Worm (Caenorhabditis elegans) whole organism, L3 larva: Measurements from ENCODE around the gene bbs-5.
A peak's percentile ranks its signal among the peaks of the same experiment; 100 is the strongest.

Source experiments
- R02D3.7 ChIP-seq: fragments of 150-350 bp; optimal IDR thresholded peaks from 2 replicates; lab custom pipeline; 2014; ENCODE audit warnings: missing biosample characterization, missing genetic modification characterization
- aly-2 ChIP-seq: fragments of 150-350 bp; optimal IDR thresholded peaks from 2 replicates; lab custom pipeline; 2014; ENCODE audit warnings: missing biosample characterization, missing genetic modification characterization
- ama-1 ChIP-seq: fragments of 150-350 bp; optimal IDR thresholded peaks from 2 replicates; lab custom pipeline; 2018
- ceh-82 ChIP-seq: fragments of 150-350 bp; optimal IDR thresholded peaks from 2 replicates; lab custom pipeline; 2014; ENCODE audit warnings: missing biosample characterization, missing genetic modification characterization
- ceh-9 ChIP-seq: sonication (generic microtip); optimal IDR thresholded peaks from 2 replicates; lab custom pipeline; 2018; ENCODE audit warnings: missing biosample characterization, missing genetic modification characterization
- daf-12 ChIP-seq: fragments of 150-350 bp; optimal IDR thresholded peaks from 2 replicates; lab custom pipeline; 2014; ENCODE audit warnings: missing biosample characterization, missing genetic modification reagents, missing genetic modification characterization
- elt-1 ChIP-seq: fragments of 150-350 bp; optimal IDR thresholded peaks from 2 replicates; lab custom pipeline; 2014; ENCODE audit warnings: missing biosample characterization, missing genetic modification characterization
- elt-3 ChIP-seq, 3 experiments: fragments of 150-350 bp in 1 of 3; sonication (generic microtip) in 2 of 3; optimal IDR thresholded peaks; 2 replicates in 2 of 3; 4 replicates in 1 of 3; lab custom pipeline; 2014 to 2017; ENCODE audit warnings: missing biosample characterization in 3 of 3, missing genetic modification characterization in 3 of 3
- eor-1 ChIP-seq, 2 experiments: fragments of 150-350 bp; optimal IDR thresholded peaks; 2 replicates each; lab custom pipeline; 2014 to 2018; ENCODE audit warnings: missing biosample characterization in 2 of 2, missing genetic modification characterization in 2 of 2
- fkh-10 ChIP-seq: sonication (generic microtip); optimal IDR thresholded peaks from 2 replicates; lab custom pipeline; 2017; ENCODE audit warnings: missing biosample characterization, missing genetic modification reagents, missing genetic modification characterization
- fkh-2 ChIP-seq: fragments of 150-350 bp; optimal IDR thresholded peaks from 2 replicates; lab custom pipeline; 2014; ENCODE audit warnings: missing biosample characterization, missing genetic modification reagents, missing genetic modification characterization
- hmg-11 ChIP-seq: sonication (generic microtip); optimal IDR thresholded peaks from 2 replicates; lab custom pipeline; 2016; ENCODE audit warnings: missing genetic modification characterization, missing compliant biosample characterization
- jun-1 ChIP-seq: fragments of 150-350 bp; optimal IDR thresholded peaks from 2 replicates; lab custom pipeline; 2014; ENCODE audit warnings: missing biosample characterization, missing genetic modification reagents, missing genetic modification characterization
- lin-39 ChIP-seq: fragments of 150-350 bp; optimal IDR thresholded peaks from 2 replicates; lab custom pipeline; 2018; ENCODE audit warnings: missing biosample characterization, missing genetic modification reagents, missing genetic modification characterization
- lsy-12 ChIP-seq: sonication (generic microtip); optimal IDR thresholded peaks from 2 replicates; lab custom pipeline; 2016; ENCODE audit warnings: mild to moderate bottlenecking, missing genetic modification characterization, missing compliant biosample characterization
- mml-1 ChIP-seq: fragments of 150-350 bp; sonication (generic microtip); optimal IDR thresholded peaks from 3 replicates; lab custom pipeline; 2014; ENCODE audit warnings: missing biosample characterization, missing genetic modification characterization
- nfya-1 ChIP-seq: sonication (generic microtip); optimal IDR thresholded peaks from 2 replicates; lab custom pipeline; 2017; ENCODE audit warnings: missing genetic modification characterization, mild to moderate bottlenecking, missing compliant biosample characterization, antibody characterized with exemption, moderate library complexity; ENCODE audit not compliant: insufficient read depth
- nhr-11 ChIP-seq: fragments of 150-350 bp; optimal IDR thresholded peaks from 2 replicates; lab custom pipeline; 2014; ENCODE audit warnings: missing biosample characterization, missing genetic modification characterization
- nhr-23 ChIP-seq: fragments of 150-350 bp; optimal IDR thresholded peaks from 2 replicates; lab custom pipeline; 2014; ENCODE audit warnings: missing biosample characterization, missing genetic modification reagents, missing genetic modification characterization
- nhr-237 ChIP-seq: fragments of 150-350 bp; optimal IDR thresholded peaks from 2 replicates; lab custom pipeline; 2014; ENCODE audit warnings: missing biosample characterization, missing genetic modification characterization
- nhr-25 ChIP-seq: sonication (generic microtip); optimal IDR thresholded peaks from 2 replicates; lab custom pipeline; 2017; ENCODE audit warnings: missing biosample characterization, missing genetic modification characterization
- nhr-43 ChIP-seq: sonication (generic microtip); optimal IDR thresholded peaks from 2 replicates; lab custom pipeline; 2016; ENCODE audit warnings: mild to moderate bottlenecking, missing genetic modification characterization, missing compliant biosample characterization; ENCODE audit not compliant: poor library complexity, severe bottlenecking
- nhr-67 ChIP-seq: fragments of 150-350 bp; optimal IDR thresholded peaks from 2 replicates; lab custom pipeline; 2014; ENCODE audit warnings: missing biosample characterization, missing genetic modification characterization
- nhr-76 ChIP-seq: fragments of 150-350 bp; sonication (generic microtip); optimal IDR thresholded peaks from 5 replicates; lab custom pipeline; 2014; ENCODE audit warnings: missing biosample characterization, missing genetic modification characterization
- nhr-77 ChIP-seq: fragments of 150-350 bp; optimal IDR thresholded peaks from 2 replicates; lab custom pipeline; 2014; ENCODE audit warnings: missing biosample characterization, missing genetic modification characterization
- pha-4 ChIP-seq: fragments of 150-350 bp; optimal IDR thresholded peaks from 2 replicates; lab custom pipeline; 2014; ENCODE audit warnings: missing biosample characterization, missing genetic modification reagents, missing genetic modification characterization
- pqm-1 ChIP-seq: fragments of 150-350 bp; optimal IDR thresholded peaks from 2 replicates; lab custom pipeline; 2017; ENCODE audit warnings: missing biosample characterization, missing genetic modification characterization, inconsistent platforms
- sea-2 ChIP-seq: fragments of 150-350 bp; sonication (generic microtip); optimal IDR thresholded peaks from 4 replicates; lab custom pipeline; 2014; ENCODE audit warnings: missing biosample characterization, missing genetic modification reagents, missing genetic modification characterization
- snpc-4 ChIP-seq: fragments of 150-350 bp; optimal IDR thresholded peaks from 2 replicates; lab custom pipeline; 2014; ENCODE audit warnings: missing biosample characterization, missing genetic modification characterization
- unc-39 ChIP-seq: sonication (generic microtip); optimal IDR thresholded peaks from 4 replicates; lab custom pipeline; 2017; ENCODE audit warnings: missing biosample characterization, missing genetic modification characterization
- unc-62 ChIP-seq: fragments of 150-350 bp; sonication (generic microtip); optimal IDR thresholded peaks from 4 replicates; lab custom pipeline; 2014; ENCODE audit warnings: missing biosample characterization, missing genetic modification reagents, missing genetic modification characterization
- zag-1 ChIP-seq: fragments of 150-350 bp; optimal IDR thresholded peaks from 2 replicates; lab custom pipeline; 2014; ENCODE audit warnings: missing biosample characterization, missing genetic modification characterization
- ztf-11 ChIP-seq: fragments of 150-350 bp; optimal IDR thresholded peaks from 2 replicates; lab custom pipeline; 2014; ENCODE audit warnings: missing biosample characterization, missing genetic modification characterization

bbs-5 gene

DNA sequence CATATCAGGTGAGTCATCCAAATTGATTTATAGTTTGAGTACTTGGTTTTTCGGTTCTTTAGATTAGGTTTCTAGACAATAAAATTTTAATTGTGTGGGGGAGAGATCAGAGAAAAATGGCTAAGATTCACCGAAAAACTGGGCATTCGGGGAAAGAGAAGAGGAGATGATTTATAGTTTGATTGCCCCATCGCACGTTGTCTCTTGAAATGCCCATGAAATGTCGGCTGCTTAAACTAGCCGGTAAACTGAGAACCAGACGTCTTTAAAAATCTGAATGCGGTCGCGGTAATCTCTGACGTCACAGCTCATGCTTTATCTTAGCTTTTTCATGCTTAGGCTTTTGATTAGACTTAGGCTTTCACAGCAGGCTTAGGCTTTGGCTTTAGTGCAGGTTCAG is 35.3 kb upstream of the bbs-5 start:
- no peak for TF ChIP-seq ceh-9 (tag; lab: Kevin White, UChicago)
- no peak for TF ChIP-seq nhr-77 (tag; lab: Kevin White, UChicago)

DNA sequence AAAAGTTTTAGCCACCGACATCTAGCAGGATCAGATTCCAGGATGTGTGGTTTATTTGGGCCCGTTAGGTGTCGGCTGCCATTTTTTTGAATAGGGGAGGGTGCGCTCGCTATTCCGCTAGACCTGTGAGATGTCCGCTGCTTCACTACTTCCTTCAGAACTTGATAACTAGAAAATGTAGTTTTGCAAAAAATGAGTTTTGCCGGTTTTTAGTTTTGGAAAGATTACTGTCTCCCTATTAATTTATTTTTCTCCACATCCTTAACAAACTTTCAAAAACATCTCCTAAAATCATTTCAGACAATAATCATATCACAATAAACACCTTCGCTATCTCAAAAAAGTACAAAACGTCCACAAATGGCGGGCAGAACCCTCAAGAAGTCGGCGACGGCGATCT is 33.3 kb upstream of the bbs-5 start, which contains the start of gene vglu-2:
Gene vglu-2 (plus strand): TSS at position 301 of the 400 bp plus-strand sequence.
- TF ChIP-seq eor-1 (tag; optimal IDR thresholded peaks at IDR 0.05; lab: Kevin White, UChicago) (no peak), nhr-25 (tag; lab: Kevin White, UChicago) (no peak), lsy-12 (tag; lab: Kevin White, UChicago) (no peak), ceh-82 (no peak), nhr-77 (tag; lab: Kevin White, UChicago) (no peak), ama-1 (lab: Kevin White, UChicago) (no peak), nfya-1 (tag; lab: Kevin White, UChicago) (no peak), ztf-11 (tag; lab: Kevin White, UChicago) (no peak), fkh-2 (tag; lab: Kevin White, UChicago) (no peak), snpc-4 (no peak), R02D3.7 (tag; lab: Kevin White, UChicago) (no peak), nhr-237 (no peak), elt-3 (tag; optimal IDR thresholded peaks at IDR 0.05; lab: Kevin White, UChicago) (no peak), unc-62 (GFP tag; lab: Kevin White, UChicago) (no peak), sea-2 (GFP tag; lab: Kevin White, UChicago) (no peak), pha-4 (no peak), zag-1 (no peak), jun-1 (no peak), lin-39 (tag; lab: Kevin White, UChicago) (no peak), hmg-11 (tag; lab: Kevin White, UChicago) (no peak)
- TF ChIP-seq, all 47 proteins: peak for 0

DNA sequence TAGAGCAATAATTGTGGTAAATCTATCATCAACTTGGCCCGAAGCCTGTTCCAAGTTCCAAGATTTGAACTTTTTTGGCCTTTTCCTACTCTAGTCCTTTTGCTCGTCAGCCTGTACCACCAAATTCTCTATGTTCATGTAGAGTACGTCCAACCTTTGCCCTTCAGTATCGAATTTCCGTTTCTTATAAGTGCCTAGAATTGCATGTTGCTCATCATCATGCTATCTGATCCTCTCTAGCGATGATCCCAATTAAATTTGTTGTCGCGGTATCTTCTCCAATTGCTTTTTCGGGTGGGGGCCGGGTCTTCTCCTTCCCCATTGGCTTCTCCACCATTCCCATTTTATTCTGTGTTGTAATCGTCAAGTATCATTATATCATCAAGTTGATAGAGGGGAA is 32.4 kb upstream of the bbs-5 start:
- TF ChIP-seq nfya-1 (tag; lab: Kevin White, UChicago), result no peak
- TF ChIP-seq nhr-76 (tag; lab: Kevin White, UChicago), result no peak
- no peak for TF ChIP-seq fkh-10

DNA sequence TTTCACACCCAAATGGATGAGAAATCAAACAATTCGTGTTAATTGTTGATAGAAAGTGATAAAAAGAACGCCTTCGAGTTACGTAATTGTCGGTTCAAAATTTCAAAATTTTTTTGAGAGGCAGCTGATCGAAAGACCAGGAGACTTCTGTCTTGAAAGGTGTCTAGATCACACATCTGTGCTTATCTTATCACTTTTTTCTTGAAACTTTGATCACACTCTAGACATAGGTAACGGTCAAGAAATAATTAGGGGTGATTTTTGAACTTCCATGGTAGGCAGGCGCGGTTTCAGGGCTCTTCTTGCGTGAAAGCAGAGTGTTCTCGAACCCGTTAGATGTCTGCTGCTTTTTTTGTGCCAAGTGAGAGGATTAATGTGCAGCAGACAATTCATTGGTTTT is 31.8 kb upstream of the bbs-5 start:
- TF ChIP-seq elt-3 (tag; optimal IDR thresholded peaks at IDR 0.05; lab: Kevin White, UChicago), result peak in 1 of 3 experiments; percentile 56
- TF ChIP-seq nhr-237, result no peak

DNA sequence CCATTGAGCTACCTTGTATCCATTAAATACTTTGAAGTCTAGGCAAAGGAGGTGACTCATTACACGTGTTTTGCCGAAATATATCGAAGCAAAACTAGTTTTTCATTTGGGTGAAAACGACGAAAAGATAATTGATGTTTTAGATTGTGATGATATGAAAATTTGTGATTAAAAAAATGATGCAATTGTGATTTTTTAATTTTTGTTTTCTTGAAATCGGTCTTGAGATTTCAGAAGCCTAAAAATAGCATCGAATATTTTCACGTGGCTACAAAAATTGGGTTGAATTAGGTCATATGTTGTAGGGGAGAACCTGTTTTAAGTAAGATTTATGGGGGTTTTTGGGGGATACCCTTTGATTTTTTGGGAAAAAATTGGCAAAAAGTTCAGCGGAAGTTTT is 29.0 kb upstream of the bbs-5 start:
- TF ChIP-seq nhr-11 (tag; lab: Kevin White, UChicago) (no peak), unc-62 (GFP tag; lab: Kevin White, UChicago) (no peak), snpc-4 (no peak), nhr-43 (tag; lab: Kevin White, UChicago) (peak; percentile 63), nhr-23 (peak; percentile 47)

DNA sequence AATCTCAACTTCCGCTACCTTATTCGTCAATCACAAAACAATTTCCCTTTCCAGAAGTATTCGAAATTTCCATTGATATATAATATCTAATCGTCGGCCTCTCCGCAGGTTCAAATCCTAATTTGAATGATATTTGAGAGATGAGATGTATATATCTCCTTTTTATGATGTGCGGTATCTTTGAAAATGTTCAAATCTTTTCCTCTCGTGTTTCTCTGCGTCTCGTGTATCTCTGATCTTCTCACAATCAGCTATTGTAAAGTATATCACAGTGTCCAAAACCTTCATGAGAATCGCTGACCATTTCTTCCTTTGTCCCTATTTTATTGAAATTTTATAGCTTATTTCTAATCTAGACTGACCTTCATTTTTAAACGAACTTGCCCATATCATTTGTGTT is 28.2 kb upstream of the bbs-5 start:
- TF ChIP-seq nhr-23, result no peak
- TF ChIP-seq nhr-43 (tag; lab: Kevin White, UChicago), result peak; percentile 24

DNA sequence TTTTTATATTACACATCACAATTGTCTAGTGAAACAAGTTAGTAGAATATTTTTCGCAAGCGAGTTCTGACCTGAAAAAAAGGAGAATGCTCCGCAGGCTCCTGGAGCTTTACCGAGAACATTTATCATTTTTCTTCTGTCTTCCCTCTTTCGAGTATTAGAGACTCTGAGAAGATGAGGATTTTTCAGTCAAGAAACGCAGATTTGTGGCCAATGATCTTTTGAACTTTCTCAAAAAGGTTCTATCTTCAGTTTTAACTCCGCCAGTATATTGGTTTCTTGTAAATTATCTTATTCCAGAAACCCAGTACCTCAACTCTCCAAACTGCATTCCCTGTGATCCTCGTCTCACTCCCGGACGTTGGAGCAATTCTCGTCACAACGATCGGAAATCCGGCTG is 24.0 kb upstream of the bbs-5 start, which contains the start of gene K10G9.2:
Gene K10G9.2 (plus strand): TSS at position 301 of the 400 bp plus-strand sequence.
- no peak for TF ChIP-seq mml-1 (tag; lab: Kevin White, UChicago)
- TF ChIP-seq lsy-12 (tag; lab: Kevin White, UChicago), result no peak
- no peak for TF ChIP-seq pqm-1 (tag; lab: Kevin White, UChicago)
- TF ChIP-seq hmg-11 (tag; lab: Kevin White, UChicago), result no peak
- no peak for TF ChIP-seq sea-2 (GFP tag; lab: Kevin White, UChicago)
- TF ChIP-seq snpc-4, result no peak
- TF ChIP-seq ceh-9 (tag; lab: Kevin White, UChicago), result no peak
- TF ChIP-seq daf-12 (tag; lab: Kevin White, UChicago), result no peak
- TF ChIP-seq zag-1, result no peak
- no peak for TF ChIP-seq R02D3.7 (tag; lab: Kevin White, UChicago)
- no peak for TF ChIP-seq ztf-11 (tag; lab: Kevin White, UChicago)
- no peak for TF ChIP-seq nhr-67
- no peak for TF ChIP-seq aly-2
- no peak for TF ChIP-seq elt-1 (tag; lab: Kevin White, UChicago)
- TF ChIP-seq unc-39 (tag; lab: Kevin White, UChicago), result no peak
- no peak for TF ChIP-seq nfya-1 (tag; lab: Kevin White, UChicago)
- TF ChIP-seq, all 47 proteins: peak for 0
